Fruit fly (Drosophila melanogaster): ENCODE data around the gene MSBP.

DNA sequence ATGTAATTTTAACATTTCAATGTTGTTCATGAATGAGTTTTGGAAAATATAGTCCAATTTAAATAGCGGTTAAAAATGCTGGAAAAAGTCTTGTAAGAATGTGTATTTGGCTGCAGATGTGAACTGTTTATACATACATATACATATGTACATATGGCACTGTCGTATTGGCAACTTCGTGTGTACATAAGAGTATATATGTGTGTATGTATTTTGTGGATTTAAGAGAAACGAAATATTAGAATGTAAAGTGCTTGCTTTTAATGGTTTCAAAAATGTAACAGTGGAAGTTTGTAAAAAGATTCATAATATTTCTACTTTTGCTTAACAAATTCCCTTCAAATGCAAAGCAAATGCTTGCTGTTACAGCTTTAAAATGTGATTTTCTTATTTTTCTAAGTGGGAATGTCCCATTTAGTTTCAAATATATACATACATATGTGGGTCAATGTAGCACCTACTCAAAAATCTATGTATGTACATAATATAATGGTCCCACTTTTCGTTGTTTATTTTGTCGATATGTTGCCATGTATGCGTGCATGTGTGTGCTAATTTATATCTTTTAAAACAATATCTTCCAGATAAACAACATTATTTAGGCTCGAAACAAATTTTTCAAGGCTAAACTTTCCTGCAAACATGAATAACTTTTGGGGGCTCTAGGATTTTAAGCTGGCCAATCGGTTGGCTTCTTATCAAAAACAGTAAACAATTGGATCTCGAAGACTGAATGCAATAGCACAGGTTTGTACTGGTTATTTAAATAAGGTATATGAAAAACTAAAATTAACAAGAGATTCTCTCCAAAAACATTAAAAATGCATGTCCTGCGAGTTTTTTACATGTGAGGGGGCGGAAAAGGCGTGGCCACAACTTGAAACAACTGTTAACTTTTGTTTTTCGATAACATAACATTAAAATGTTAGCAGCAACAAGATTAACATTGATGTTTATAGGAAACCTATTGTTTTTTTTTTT is 18.8 kb downstream of the MSBP start:
- TF ChIP-seq OdsH (GFP tag; optimal IDR thresholded peaks at IDR 0.05) (no peak), Gug (GFP tag; IDR thresholded peaks at IDR 0.05) (no peak), spab (GFP tag; optimal IDR thresholded peaks at IDR 0.05) (no peak), acj6 (GFP tag; optimal IDR thresholded peaks at IDR 0.05) (no peak), fkh (GFP tag; optimal IDR thresholded peaks at IDR 0.05) (peak; percentile 84), Sox102F (GFP tag; optimal IDR thresholded peaks at IDR 0.05) (no peak), Ets21C (GFP tag; optimal IDR thresholded peaks at IDR 0.05) (no peak), CG3032 (tag; optimal IDR thresholded peaks at IDR 0.05) (no peak), fd59A (GFP tag; optimal IDR thresholded peaks at IDR 0.05) (no peak), CG11294 (GFP tag; IDR thresholded peaks at IDR 0.05) (no peak)
